Fruit fly (Drosophila melanogaster) Kc167 (cell line): ENCODE data around the gene twr.

Experiments
- Myc ChIP-seq: fragments of >200 bp; optimal IDR thresholded peaks from 2 replicates; lab custom pipeline; 2017; ENCODE audit warnings: missing external identifiers
- Sin3A ChIP-seq: fragments of >200 bp; optimal IDR thresholded peaks from 2 replicates; lab custom pipeline; 2018; ENCODE audit warnings: missing external identifiers
- h ChIP-seq: fragments of >200 bp; optimal IDR thresholded peaks from 3 replicates; lab custom pipeline; 2018; ENCODE audit warnings: missing external identifiers
- insv ChIP-seq: fragments of >200 bp; optimal IDR thresholded peaks from 3 replicates; lab custom pipeline; 2018; ENCODE audit warnings: missing external identifiers
- psq ChIP-seq: fragments of >200 bp; optimal IDR thresholded peaks from 2 replicates; lab custom pipeline; 2017; ENCODE audit warnings: missing external identifiers
- ttk ChIP-seq: sonication (Bioruptor generic); optimal IDR thresholded peaks from 2 replicates; lab custom pipeline; 2017; ENCODE audit warnings: missing external identifiers

The twr gene

dm6 chr3R:6664371-6665116 is 6.9 kb downstream of the twr start:
- TF ChIP-seq insv (lab: Kevin White, UChicago) (no peak), psq (lab: Kevin White, UChicago) (no peak), Sin3A (no peak), h (lab: Kevin White, UChicago) (no peak), Myc (lab: Kevin White, UChicago) (no peak), ttk (lab: Kevin White, UChicago) (no peak)

dm6 chr3R:6665117-6665654 is 7.5 kb downstream of the twr start:
- TF ChIP-seq Sin3A (no peak), psq (lab: Kevin White, UChicago) (no peak), insv (lab: Kevin White, UChicago) (no peak), Myc (lab: Kevin White, UChicago) (no peak), h (lab: Kevin White, UChicago) (no peak), ttk (lab: Kevin White, UChicago) (no peak)

dm6 chr3R:6667245-6667644 is 9.6 kb downstream of the twr start:
- TF ChIP-seq insv (lab: Kevin White, UChicago) (no peak), psq (lab: Kevin White, UChicago) (no peak), h (lab: Kevin White, UChicago) (no peak), ttk (lab: Kevin White, UChicago) (no peak), Myc (lab: Kevin White, UChicago) (no peak), Sin3A (no peak)

- no peak for TF ChIP-seq ttk (lab: Kevin White, UChicago)
- TF ChIP-seq h (lab: Kevin White, UChicago), result no peak
- TF ChIP-seq Sin3A, result no peak
Measured at dm6 chr3R:6668234-6668633, 10.6 kb downstream of the twr start.

- TF ChIP-seq Sin3A, result no peak
- no peak for TF ChIP-seq ttk (lab: Kevin White, UChicago)
- TF ChIP-seq h (lab: Kevin White, UChicago), result no peak
- TF ChIP-seq psq (lab: Kevin White, UChicago), result no peak
Measured at dm6 chr3R:6672303-6673007, 14.8 kb downstream of the twr start.

dm6 chr3R:6674548-6674947 is 16.9 kb downstream of the twr start:
- no peak for TF ChIP-seq Myc (lab: Kevin White, UChicago)
- no peak for TF ChIP-seq psq (lab: Kevin White, UChicago)
- no peak for TF ChIP-seq ttk (lab: Kevin White, UChicago)
- no peak for TF ChIP-seq h (lab: Kevin White, UChicago)
- TF ChIP-seq insv (lab: Kevin White, UChicago), result no peak
- no peak for TF ChIP-seq Sin3A

dm6 chr3R:6678480-6678879 is 20.8 kb downstream of the twr start, which contains the start of gene lab:
Gene lab (minus strand): TSS chr3R:6678590.
- TF ChIP-seq h (lab: Kevin White, UChicago) (no peak), ttk (lab: Kevin White, UChicago) (no peak), insv (lab: Kevin White, UChicago) (no peak), psq (lab: Kevin White, UChicago) (no peak), Myc (lab: Kevin White, UChicago) (no peak), Sin3A (no peak)

dm6 chr3R:6683135-6683534 is 25.5 kb downstream of the twr start:
- TF ChIP-seq Myc (lab: Kevin White, UChicago) (no peak), h (lab: Kevin White, UChicago) (no peak), ttk (lab: Kevin White, UChicago) (no peak), insv (lab: Kevin White, UChicago) (no peak)

- TF ChIP-seq psq (lab: Kevin White, UChicago), result no peak
- no peak for TF ChIP-seq h (lab: Kevin White, UChicago)
- no peak for TF ChIP-seq insv (lab: Kevin White, UChicago)
- no peak for TF ChIP-seq Myc (lab: Kevin White, UChicago)
- TF ChIP-seq ttk (lab: Kevin White, UChicago), result no peak
- no peak for TF ChIP-seq Sin3A
Measured at dm6 chr3R:6683671-6684070, 26.0 kb downstream of the twr start.

dm6 chr3R:6684145-6684544 is 26.5 kb downstream of the twr start, which contains the start of gene Edg84A:
Gene Edg84A (plus strand): TSS chr3R:6684445.
- TF ChIP-seq h (lab: Kevin White, UChicago), result no peak
- TF ChIP-seq Myc (lab: Kevin White, UChicago), result no peak
- TF ChIP-seq insv (lab: Kevin White, UChicago), result no peak
- TF ChIP-seq ttk (lab: Kevin White, UChicago), result no peak
- TF ChIP-seq Sin3A, result no peak
- no peak for TF ChIP-seq psq (lab: Kevin White, UChicago)

dm6 chr3R:6686428-6686827 is 28.7 kb downstream of the twr start, which contains the start of gene Ccp84Ag:
Gene Ccp84Ag (plus strand): TSS chr3R:6686728.
- no peak for TF ChIP-seq psq (lab: Kevin White, UChicago)
- TF ChIP-seq h (lab: Kevin White, UChicago), result no peak
- no peak for TF ChIP-seq Myc (lab: Kevin White, UChicago)
- TF ChIP-seq insv (lab: Kevin White, UChicago), result no peak
- TF ChIP-seq Sin3A, result no peak
- no peak for TF ChIP-seq ttk (lab: Kevin White, UChicago)
